Fruit fly (Drosophila melanogaster): ENCODE data around the gene sphinx1.

- no peak for TF ChIP-seq CG8478 (optimal IDR thresholded peaks at IDR 0.05)
- no peak for TF ChIP-seq CTCF (optimal IDR thresholded peaks at IDR 0.05)
Observed at dm6 chr3L:7455849-7456248, 16.6 kb upstream of the sphinx1 start, which contains the start of gene ppk26.
